Fruit fly (Drosophila melanogaster) whole organism: ENCODE measurements around the gene Ppm1.

Experiments
- CG8478 ChIP-seq: fragments of >200 bp; optimal IDR thresholded peaks from 2 replicates; lab custom pipeline; 2018; ENCODE audit warnings: inconsistent platforms
- Dll ChIP-seq: fragments of >200 bp; optimal IDR thresholded peaks from 2 replicates; lab custom pipeline; 2017
- EcR ChIP-seq, 2 experiments: fragments of >200 bp; optimal IDR thresholded peaks; 2 replicates each; lab custom pipeline; 2017; ENCODE audit warnings: missing biosample characterization in 2 of 2, missing genetic modification characterization in 2 of 2, missing genetic modification reagents in 2 of 2
- pan ChIP-seq: fragments of >200 bp; optimal IDR thresholded peaks from 2 replicates; lab custom pipeline; 2017
- psq ChIP-seq: fragments of >200 bp; optimal IDR thresholded peaks from 2 replicates; lab custom pipeline; 2017
- usp ChIP-seq: fragments of >200 bp; optimal IDR thresholded peaks from 2 replicates; lab custom pipeline; 2017; ENCODE audit warnings: missing biosample characterization, missing genetic modification characterization, mixed read lengths

The Ppm1 gene

dm6 chr3L:548304-549198, 32.6 kb upstream of the Ppm1 start:
- TF ChIP-seq psq (lab: Kevin White, UChicago) (no peak), pan (lab: Kevin White, UChicago) (no peak), usp (GFP tag; lab: Kevin White, UChicago) (no peak), Dll (lab: Kevin White, UChicago) (no peak), CG8478 (lab: Kevin White, UChicago) (no peak), EcR (GFP tag; optimal IDR thresholded peaks at IDR 0.05; lab: Kevin White, UChicago) (no peak)

- TF ChIP-seq EcR (GFP tag; optimal IDR thresholded peaks at IDR 0.05; lab: Kevin White, UChicago) (peak in 1 of 2 experiments; percentile 3), Dll (lab: Kevin White, UChicago) (no peak)
These were observed 30.9 kb upstream of the Ppm1 start for dm6 chr3L:550082-550827.

- TF ChIP-seq EcR (GFP tag; optimal IDR thresholded peaks at IDR 0.05; lab: Kevin White, UChicago) (no peak), psq (lab: Kevin White, UChicago) (no peak)
These were observed 30.4 kb upstream of the Ppm1 start for dm6 chr3L:550828-551094.

- TF ChIP-seq usp (GFP tag; lab: Kevin White, UChicago), result no peak
- no peak for TF ChIP-seq pan (lab: Kevin White, UChicago)
- TF ChIP-seq CG8478 (lab: Kevin White, UChicago), result no peak
- no peak for TF ChIP-seq psq (lab: Kevin White, UChicago)
- no peak for TF ChIP-seq EcR (GFP tag; optimal IDR thresholded peaks at IDR 0.05; lab: Kevin White, UChicago)
- no peak for TF ChIP-seq Dll (lab: Kevin White, UChicago)
These were observed 29.3 kb upstream of the Ppm1 start for dm6 chr3L:551844-552243.

dm6 chr3L:552446-552845, 28.7 kb upstream of the Ppm1 start:
- TF ChIP-seq pan (lab: Kevin White, UChicago), result peak; percentile 91
- TF ChIP-seq CG8478 (lab: Kevin White, UChicago), result no peak
- no peak for TF ChIP-seq usp (GFP tag; lab: Kevin White, UChicago)
- TF ChIP-seq EcR (GFP tag; optimal IDR thresholded peaks at IDR 0.05; lab: Kevin White, UChicago), result no peak

dm6 chr3L:552950-553349, 28.2 kb upstream of the Ppm1 start:
- TF ChIP-seq EcR (GFP tag; optimal IDR thresholded peaks at IDR 0.05; lab: Kevin White, UChicago) (no peak), CG8478 (lab: Kevin White, UChicago) (no peak), usp (GFP tag; lab: Kevin White, UChicago) (no peak)

dm6 chr3L:554577-554976, 26.6 kb upstream of the Ppm1 start:
- TF ChIP-seq usp (GFP tag; lab: Kevin White, UChicago) (no peak), psq (lab: Kevin White, UChicago) (no peak)

dm6 chr3L:555326-555725, 25.8 kb upstream of the Ppm1 start:
- TF ChIP-seq usp (GFP tag; lab: Kevin White, UChicago) (no peak), psq (lab: Kevin White, UChicago) (no peak), CG8478 (lab: Kevin White, UChicago) (no peak), EcR (GFP tag; optimal IDR thresholded peaks at IDR 0.05; lab: Kevin White, UChicago) (no peak), pan (lab: Kevin White, UChicago) (no peak), Dll (lab: Kevin White, UChicago) (no peak)

- no peak for TF ChIP-seq pan (lab: Kevin White, UChicago)
- no peak for TF ChIP-seq Dll (lab: Kevin White, UChicago)
- no peak for TF ChIP-seq CG8478 (lab: Kevin White, UChicago)
- TF ChIP-seq usp (GFP tag; lab: Kevin White, UChicago), result no peak
- no peak for TF ChIP-seq psq (lab: Kevin White, UChicago)
- TF ChIP-seq EcR (GFP tag; optimal IDR thresholded peaks at IDR 0.05; lab: Kevin White, UChicago), result no peak
These were observed 25.1 kb upstream of the Ppm1 start for dm6 chr3L:555898-556540.

- TF ChIP-seq EcR (GFP tag; optimal IDR thresholded peaks at IDR 0.05; lab: Kevin White, UChicago) (no peak), Dll (lab: Kevin White, UChicago) (no peak), CG8478 (lab: Kevin White, UChicago) (no peak)
These were observed 23.8 kb upstream of the Ppm1 start for dm6 chr3L:557294-557693.

dm6 chr3L:559390-560034, 21.6 kb upstream of the Ppm1 start:
- TF ChIP-seq psq (lab: Kevin White, UChicago) (no peak), pan (lab: Kevin White, UChicago) (no peak), EcR (GFP tag; optimal IDR thresholded peaks at IDR 0.05; lab: Kevin White, UChicago) (peak; percentile 34 to 55), Dll (lab: Kevin White, UChicago) (no peak)
